Worm (Caenorhabditis elegans): ENCODE results near the gene str-96.
"Not testable (repeated sequence)": the region's sequence is repeated elsewhere in the genome, so short reads cannot be mapped to it uniquely, and the experiment has no call there.

The str-96 gene

DNA sequence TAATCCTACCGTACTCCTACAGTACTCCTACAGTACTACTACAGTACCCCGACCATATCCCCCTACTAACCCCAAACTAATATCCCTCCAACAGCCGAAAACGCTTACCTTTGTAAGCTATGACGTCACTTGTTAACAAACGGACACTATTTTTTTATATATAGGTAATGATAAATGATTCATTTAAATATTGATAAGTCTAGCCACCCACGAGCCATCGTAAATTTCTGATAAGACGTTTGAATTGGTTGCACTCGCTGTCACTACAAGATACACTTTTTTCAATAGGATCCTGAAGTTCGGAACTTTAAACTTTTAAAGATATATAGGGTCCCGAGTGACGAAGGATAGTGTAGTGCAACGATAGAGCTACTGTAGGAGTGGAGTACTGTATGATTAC is 28.9 kb upstream of the str-96 start, which contains the start of gene nhr-247:
Gene nhr-247, plus strand, starts transcription at position 330 of the 400 bp plus-strand sequence.
- TF ChIP-seq ceh-13 (GFP tag; optimal IDR thresholded peaks at IDR 0.05); hmbx-1 (tag; optimal IDR thresholded peaks at IDR 0.05); ets-7 (tag; optimal IDR thresholded peaks at IDR 0.05): not testable (repeated sequence)

DNA sequence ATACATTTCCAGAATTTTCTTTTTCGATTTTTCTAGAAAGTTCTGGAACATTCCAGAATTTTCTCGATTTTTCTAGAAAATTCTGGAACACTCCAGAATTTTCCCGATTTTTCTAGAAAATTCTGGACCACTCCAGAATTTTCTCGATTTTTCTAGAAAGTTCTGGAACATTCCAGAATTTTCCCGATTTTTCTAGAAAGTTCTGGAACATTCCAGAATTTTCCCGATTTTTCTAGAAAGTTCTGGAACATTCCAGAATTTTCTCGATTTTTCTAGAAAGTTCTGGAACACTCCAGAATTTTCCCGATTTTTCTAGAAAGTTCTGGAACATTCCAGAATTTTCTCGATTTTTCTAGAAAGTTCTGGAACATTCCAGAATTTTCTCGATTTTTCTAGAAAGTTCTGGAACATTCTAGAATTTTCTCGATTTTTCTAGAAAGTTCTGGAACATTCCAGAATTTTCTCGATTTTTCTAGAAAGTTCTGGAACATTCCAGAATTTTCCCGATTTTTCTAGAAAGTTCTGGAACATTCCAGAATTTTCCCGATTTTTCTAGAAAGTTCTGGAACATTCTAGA is 27.1 kb upstream of the str-96 start:
- peak; percentile 51; the same call in 1 of the 2 replicates for TF ChIP-seq flt-1 (GFP tag; IDR thresholded peaks at IDR 0.05)
- TF ChIP-seq pes-1 (GFP tag; IDR thresholded peaks at IDR 0.05), result peak; percentile 64

DNA sequence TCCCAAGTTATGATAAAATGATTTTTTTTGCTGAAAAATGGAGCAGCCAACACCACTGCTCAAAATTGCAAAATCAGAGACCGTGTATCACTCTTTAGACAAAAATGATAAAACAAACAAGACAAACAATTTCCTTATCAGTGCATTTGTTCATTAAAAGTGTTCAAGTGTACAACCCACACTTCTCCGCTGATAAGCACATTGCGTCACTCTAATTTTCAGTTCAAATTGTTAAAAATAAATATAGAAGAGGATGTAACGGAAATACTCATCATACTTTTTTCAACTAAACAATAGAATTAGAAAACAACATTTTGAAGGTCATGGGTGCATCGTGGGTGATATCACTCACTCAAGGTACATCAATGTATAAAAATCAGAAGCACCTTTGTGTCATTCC is 24.9 kb upstream of the str-96 start, which contains the start of gene nhr-291:
Gene nhr-291, plus strand, starts transcription at position 324 of the 400 bp plus-strand sequence.
- TF ChIP-seq scrt-1 (GFP tag; IDR thresholded peaks at IDR 0.05), result no peak
- TF ChIP-seq hnd-1 (tag; optimal IDR thresholded peaks at IDR 0.05), result no peak
- no peak for TF ChIP-seq tra-4 (tag; optimal IDR thresholded peaks at IDR 0.05)
- TF ChIP-seq B0310.2 (tag; optimal IDR thresholded peaks at IDR 0.05), result no peak
- no peak for TF ChIP-seq tbx-11 (GFP tag; IDR thresholded peaks at IDR 0.05)
- TF ChIP-seq ama-1 (optimal IDR thresholded peaks at IDR 0.05), result no peak
- no peak for TF ChIP-seq ceh-36 (tag; optimal IDR thresholded peaks at IDR 0.05)
- no peak for TF ChIP-seq flt-1 (GFP tag; IDR thresholded peaks at IDR 0.05)
- TF ChIP-seq ceh-13 (GFP tag; optimal IDR thresholded peaks at IDR 0.05), result no peak
- no peak for TF ChIP-seq pes-1 (GFP tag; IDR thresholded peaks at IDR 0.05)

DNA sequence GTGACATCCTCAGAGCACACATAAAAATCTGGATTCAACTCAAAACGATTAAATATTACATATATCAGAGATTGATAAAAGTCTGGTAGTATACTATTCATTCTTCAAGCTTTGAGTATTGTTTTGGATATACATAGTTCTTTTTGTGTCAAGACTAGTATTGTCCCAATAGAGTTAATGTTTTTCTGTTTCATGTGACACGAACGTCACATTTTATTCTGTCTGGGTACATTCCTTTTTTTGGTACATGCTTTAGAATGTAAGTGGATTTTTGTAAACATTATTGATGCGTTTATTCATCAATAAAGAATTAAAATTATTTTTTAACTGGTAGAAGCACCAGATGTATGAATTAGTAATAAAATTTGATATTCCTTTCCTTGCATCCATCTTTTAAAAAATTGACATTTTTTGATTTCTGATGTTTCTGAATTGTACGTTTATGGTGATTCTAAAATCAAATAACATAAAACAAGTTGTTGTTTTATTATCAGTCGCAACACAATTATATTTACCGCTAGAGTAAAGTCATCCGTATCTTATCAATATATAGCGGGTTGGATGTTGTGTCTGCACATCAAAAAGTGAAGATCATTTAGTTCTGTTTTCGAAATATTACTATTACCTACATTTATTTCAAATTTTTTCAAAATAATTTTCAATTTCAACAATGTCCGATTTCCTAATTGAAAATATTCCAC is 22.2 kb upstream of the str-96 start, which contains the start of the genes srt-22 and nhr-246:
Gene srt-22, minus strand, starts transcription at position 101 of the 701 bp plus-strand sequence.
Gene nhr-246, plus strand, starts transcription at position 651 of the 701 bp plus-strand sequence.
- no peak for TF ChIP-seq F13C5.2 (tag; optimal IDR thresholded peaks at IDR 0.05)
- no peak for TF ChIP-seq hnd-1 (tag; optimal IDR thresholded peaks at IDR 0.05)
- TF ChIP-seq hmg-4 (GFP tag; optimal IDR thresholded peaks at IDR 0.05), result no peak
- no peak for TF ChIP-seq B0310.2 (tag; optimal IDR thresholded peaks at IDR 0.05)
- TF ChIP-seq tbx-11 (GFP tag; IDR thresholded peaks at IDR 0.05), result no peak
- no peak for TF ChIP-seq aly-1 (tag; optimal IDR thresholded peaks at IDR 0.05)

DNA sequence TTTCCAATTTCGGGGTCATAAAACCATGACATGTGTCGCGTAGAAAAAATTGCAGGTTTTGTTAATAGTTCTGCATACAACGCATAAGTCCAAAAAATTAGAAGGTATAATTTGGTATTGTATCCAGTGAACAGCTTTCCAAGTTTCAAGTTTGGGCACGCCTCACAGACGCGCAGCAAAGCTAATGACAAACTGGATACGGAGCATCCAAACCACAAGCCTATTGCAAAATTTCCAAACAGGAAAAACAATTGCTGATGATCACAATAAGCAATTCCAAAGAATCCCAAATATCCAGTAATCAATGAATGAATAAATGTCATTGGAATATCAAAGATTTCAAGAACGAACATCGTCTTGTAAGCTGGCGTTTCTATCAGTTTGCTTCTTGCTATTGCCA is 19.8 kb upstream of the str-96 start:
- no peak for TF ChIP-seq ceh-13 (GFP tag; optimal IDR thresholded peaks at IDR 0.05)
- TF ChIP-seq ama-1 (optimal IDR thresholded peaks at IDR 0.05), result no peak
- TF ChIP-seq sea-1 (GFP tag; conservative IDR thresholded peaks at IDR 0.05), result no peak
- TF ChIP-seq ceh-36 (tag; optimal IDR thresholded peaks at IDR 0.05), result no peak
- TF ChIP-seq flt-1 (GFP tag; IDR thresholded peaks at IDR 0.05), result no peak
- no peak for TF ChIP-seq hnd-1 (tag; optimal IDR thresholded peaks at IDR 0.05)
- no peak for TF ChIP-seq B0310.2 (tag; optimal IDR thresholded peaks at IDR 0.05)
- TF ChIP-seq hmbx-1 (tag; optimal IDR thresholded peaks at IDR 0.05), result no peak

DNA sequence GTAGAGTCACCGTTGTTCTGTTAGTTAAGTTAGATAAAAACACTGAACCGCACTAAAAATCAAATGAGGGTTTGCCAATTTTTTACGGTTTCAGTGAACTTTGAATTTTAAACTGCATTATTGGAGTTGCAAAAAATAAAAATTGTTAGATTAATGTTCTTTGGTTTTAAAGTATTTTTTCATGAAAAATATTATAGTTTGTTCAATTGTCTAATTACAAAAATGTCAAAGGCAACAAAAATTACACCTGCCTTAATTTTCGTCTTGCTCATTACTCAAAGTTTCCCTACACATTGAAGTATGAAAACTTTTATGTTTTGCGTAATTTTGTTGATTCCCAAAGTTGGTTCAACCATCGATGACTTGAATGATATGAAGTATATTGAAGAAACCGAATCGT is 17.0 kb upstream of the str-96 start, which contains the start of gene irld-62:
Gene irld-62, plus strand, starts transcription at position 301 of the 400 bp plus-strand sequence.
- no peak for TF ChIP-seq pes-1 (GFP tag; IDR thresholded peaks at IDR 0.05)
- no peak for TF ChIP-seq aly-1 (tag; optimal IDR thresholded peaks at IDR 0.05)
- TF ChIP-seq scrt-1 (GFP tag; IDR thresholded peaks at IDR 0.05), result no peak
- no peak for TF ChIP-seq ama-1 (optimal IDR thresholded peaks at IDR 0.05)
- no peak for TF ChIP-seq hnd-1 (tag; optimal IDR thresholded peaks at IDR 0.05)
- no peak for TF ChIP-seq flt-1 (GFP tag; IDR thresholded peaks at IDR 0.05)
- TF ChIP-seq ceh-13 (GFP tag; optimal IDR thresholded peaks at IDR 0.05), result no peak
- no peak for TF ChIP-seq F13C5.2 (tag; optimal IDR thresholded peaks at IDR 0.05)
- no peak for TF ChIP-seq sea-1 (GFP tag; conservative IDR thresholded peaks at IDR 0.05)
- TF ChIP-seq B0310.2 (tag; optimal IDR thresholded peaks at IDR 0.05), result no peak
- TF ChIP-seq tbx-37 (GFP tag; conservative IDR thresholded peaks at IDR 0.05), result no peak
- no peak for TF ChIP-seq ceh-36 (tag; optimal IDR thresholded peaks at IDR 0.05)
- TF ChIP-seq hmg-4 (GFP tag; optimal IDR thresholded peaks at IDR 0.05), result no peak
- TF ChIP-seq hmbx-1 (tag; optimal IDR thresholded peaks at IDR 0.05), result no peak
- no peak for TF ChIP-seq tbx-11 (GFP tag; IDR thresholded peaks at IDR 0.05)
- no peak for TF ChIP-seq ets-7 (tag; optimal IDR thresholded peaks at IDR 0.05)

DNA sequence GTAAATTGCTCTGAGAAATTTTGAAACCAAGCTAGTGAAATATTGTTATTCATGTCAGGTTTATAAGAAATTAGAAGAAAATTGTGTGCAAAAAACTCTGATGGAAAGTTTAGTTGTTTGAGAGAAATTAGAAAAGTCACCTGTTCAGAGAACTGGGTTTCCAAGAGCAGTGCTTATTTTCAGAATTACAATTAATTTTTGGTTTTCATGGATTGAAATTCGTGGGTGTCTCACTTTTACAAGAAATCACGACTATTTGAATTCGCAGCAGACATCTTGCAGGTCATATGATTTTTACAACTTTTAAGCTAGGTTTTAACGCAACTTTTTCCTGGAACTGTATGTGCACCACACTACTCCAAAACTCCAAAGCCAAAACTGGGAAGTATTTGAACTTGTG is 15.2 kb upstream of the str-96 start, which contains the start of gene srz-10:
Gene srz-10, minus strand, starts transcription at position 88 of the 400 bp plus-strand sequence.
- TF ChIP-seq ama-1 (optimal IDR thresholded peaks at IDR 0.05), result no peak
- no peak for TF ChIP-seq ets-7 (tag; optimal IDR thresholded peaks at IDR 0.05)
- no peak for TF ChIP-seq flt-1 (GFP tag; IDR thresholded peaks at IDR 0.05)
- TF ChIP-seq aly-1 (tag; optimal IDR thresholded peaks at IDR 0.05), result no peak
- TF ChIP-seq scrt-1 (GFP tag; IDR thresholded peaks at IDR 0.05), result no peak
- no peak for TF ChIP-seq tbx-11 (GFP tag; IDR thresholded peaks at IDR 0.05)
- no peak for TF ChIP-seq hmbx-1 (tag; optimal IDR thresholded peaks at IDR 0.05)
- TF ChIP-seq pes-1 (GFP tag; IDR thresholded peaks at IDR 0.05), result no peak
- TF ChIP-seq hmg-4 (GFP tag; optimal IDR thresholded peaks at IDR 0.05), result no peak
- TF ChIP-seq tbx-37 (GFP tag; conservative IDR thresholded peaks at IDR 0.05), result no peak
- TF ChIP-seq hnd-1 (tag; optimal IDR thresholded peaks at IDR 0.05), result no peak
- no peak for TF ChIP-seq B0310.2 (tag; optimal IDR thresholded peaks at IDR 0.05)
- no peak for TF ChIP-seq sea-1 (GFP tag; conservative IDR thresholded peaks at IDR 0.05)
- TF ChIP-seq ceh-13 (GFP tag; optimal IDR thresholded peaks at IDR 0.05), result no peak
- TF ChIP-seq tra-4 (tag; optimal IDR thresholded peaks at IDR 0.05), result no peak
- no peak for TF ChIP-seq ceh-36 (tag; optimal IDR thresholded peaks at IDR 0.05)
- no peak for TF ChIP-seq F13C5.2 (tag; optimal IDR thresholded peaks at IDR 0.05)

DNA sequence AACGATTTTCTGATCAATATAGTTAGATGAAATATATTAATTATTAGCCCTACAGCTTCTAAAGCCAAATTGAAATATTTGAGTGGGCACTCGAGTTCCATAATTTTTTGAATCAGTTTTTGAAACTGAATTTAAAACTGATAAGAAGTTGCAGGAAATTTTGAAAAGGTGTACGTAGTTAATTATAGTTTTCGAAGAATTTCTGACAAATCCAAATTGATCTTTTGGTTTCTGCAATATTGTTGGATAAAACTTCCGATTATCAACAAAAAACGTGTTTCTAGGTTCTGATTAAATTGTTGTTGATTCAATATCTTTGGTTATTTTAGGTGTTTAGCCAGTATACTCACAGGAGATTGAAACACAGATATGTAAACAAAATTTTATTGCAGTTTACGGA is 13.0 kb upstream of the str-96 start, which contains the start of gene T26H8.4:
Gene T26H8.4, minus strand, starts transcription at position 101 of the 400 bp plus-strand sequence.
- no peak for TF ChIP-seq hmbx-1 (tag; optimal IDR thresholded peaks at IDR 0.05)
- TF ChIP-seq aly-1 (tag; optimal IDR thresholded peaks at IDR 0.05), result no peak
- no peak for TF ChIP-seq tra-4 (tag; optimal IDR thresholded peaks at IDR 0.05)
- TF ChIP-seq sea-1 (GFP tag; conservative IDR thresholded peaks at IDR 0.05), result no peak
- no peak for TF ChIP-seq ceh-36 (tag; optimal IDR thresholded peaks at IDR 0.05)
- no peak for TF ChIP-seq ets-7 (tag; optimal IDR thresholded peaks at IDR 0.05)
- TF ChIP-seq F13C5.2 (tag; optimal IDR thresholded peaks at IDR 0.05), result no peak
- no peak for TF ChIP-seq tbx-37 (GFP tag; conservative IDR thresholded peaks at IDR 0.05)
- no peak for TF ChIP-seq ama-1 (optimal IDR thresholded peaks at IDR 0.05)
- TF ChIP-seq flt-1 (GFP tag; IDR thresholded peaks at IDR 0.05), result no peak
- TF ChIP-seq ceh-13 (GFP tag; optimal IDR thresholded peaks at IDR 0.05), result no peak
- no peak for TF ChIP-seq hmg-4 (GFP tag; optimal IDR thresholded peaks at IDR 0.05)
- TF ChIP-seq pes-1 (GFP tag; IDR thresholded peaks at IDR 0.05), result no peak
- TF ChIP-seq tbx-11 (GFP tag; IDR thresholded peaks at IDR 0.05), result no peak
